Worm (Caenorhabditis elegans) whole organism, L1 larva: ENCODE data around the gene str-48.

ENCODE experiments used
- aly-2 ChIP-seq: fragments of 150-350 bp; optimal IDR thresholded peaks from 2 replicates; lab custom pipeline; 2014; ENCODE audit warnings: missing biosample characterization, missing genetic modification characterization
- ama-1 ChIP-seq: fragments of 150-350 bp; optimal IDR thresholded peaks from 2 replicates; lab custom pipeline; 2014
- fos-1 ChIP-seq: fragments of 150-350 bp; optimal IDR thresholded peaks from 2 replicates; lab custom pipeline; 2014; ENCODE audit warnings: missing biosample characterization, missing genetic modification characterization
- hpl-2 ChIP-seq: fragments of 150-350 bp; optimal IDR thresholded peaks from 2 replicates; lab custom pipeline; 2014; ENCODE audit warnings: missing biosample characterization, missing genetic modification reagents, missing genetic modification characterization
- mep-1 ChIP-seq: fragments of 150-350 bp; optimal IDR thresholded peaks from 2 replicates; lab custom pipeline; 2014; ENCODE audit warnings: missing biosample characterization, missing genetic modification characterization
- nhr-237 ChIP-seq: fragments of 150-350 bp; optimal IDR thresholded peaks from 2 replicates; lab custom pipeline; 2014; ENCODE audit warnings: missing biosample characterization, missing genetic modification characterization
- nhr-84 ChIP-seq: sonication (generic microtip); optimal IDR thresholded peaks from 2 replicates; lab custom pipeline; 2017; ENCODE audit warnings: missing biosample characterization, missing genetic modification characterization
- tbx-2 ChIP-seq: sonication (generic microtip); optimal IDR thresholded peaks from 2 replicates; lab custom pipeline; 2016; ENCODE audit warnings: missing genetic modification characterization, missing compliant biosample characterization
- unc-30 ChIP-seq: sonication (generic microtip); optimal IDR thresholded peaks from 2 replicates; lab custom pipeline; 2017; ENCODE audit warnings: missing biosample characterization, missing genetic modification characterization
- zip-4 ChIP-seq: fragments of 200-800 bp; sonication (Bioruptor generic); optimal IDR thresholded peaks from 2 replicates; lab custom pipeline; 2018; ENCODE audit warnings: mild to moderate bottlenecking, missing genetic modification characterization, moderate library complexity, missing compliant biosample characterization

DNA sequence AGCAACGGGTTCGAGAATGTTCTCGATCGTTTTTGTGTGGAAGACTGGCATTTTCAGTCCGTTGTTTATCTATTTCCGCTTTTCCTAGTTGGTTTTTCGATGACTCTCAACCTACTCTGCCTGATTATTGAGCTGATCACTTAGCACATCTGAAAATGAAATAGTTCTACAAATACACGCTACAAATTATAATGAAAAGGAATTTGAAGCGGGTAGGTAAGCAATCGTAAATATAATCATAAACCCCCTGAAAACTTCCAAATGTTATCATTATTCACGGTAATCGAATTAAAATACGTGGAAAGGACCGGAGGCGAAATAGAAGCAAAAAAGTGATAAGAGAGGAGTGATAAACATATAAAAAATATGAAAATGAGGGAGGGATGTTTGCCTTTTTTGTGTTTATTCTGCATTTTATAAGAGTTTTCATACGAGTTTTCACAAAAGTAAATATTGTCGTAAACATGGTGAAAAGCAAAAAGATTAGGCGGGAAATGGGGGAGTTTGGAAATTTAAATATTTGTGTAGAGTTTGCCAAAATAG, 27.5 kb upstream of the str-48 start, which contains the start of gene deb-1:
- TF ChIP-seq unc-30 (tag; lab: Kevin White, UChicago) (no peak), aly-2 (tag; lab: Kevin White, UChicago) (no peak), tbx-2 (no peak), mep-1 (tag; lab: Kevin White, UChicago) (no peak), ama-1 (lab: Kevin White, UChicago) (no peak), hpl-2 (GFP tag; lab: Kevin White, UChicago) (no peak), nhr-237 (tag; lab: Kevin White, UChicago) (no peak), fos-1 (tag; lab: Kevin White, UChicago) (no peak), zip-4 (no peak), nhr-84 (tag; lab: Kevin White, UChicago) (no peak)
